Worm (Caenorhabditis elegans): Measurements from ENCODE around the gene M01H9.10.

- no peak for TF ChIP-seq him-1 (tag; optimal IDR thresholded peaks at IDR 0.05)
- TF ChIP-seq dao-5 (tag; optimal IDR thresholded peaks at IDR 0.05), result no peak
Observed at ce11 chrIV:4449439-4449838, 30.5 kb downstream of the M01H9.10 start, which contains the start of gene R08C7.12.

All from whole organism, L4/young adult.